Fruit fly (Drosophila melanogaster): ENCODE data around the gene sala.

Gene sala

DNA sequence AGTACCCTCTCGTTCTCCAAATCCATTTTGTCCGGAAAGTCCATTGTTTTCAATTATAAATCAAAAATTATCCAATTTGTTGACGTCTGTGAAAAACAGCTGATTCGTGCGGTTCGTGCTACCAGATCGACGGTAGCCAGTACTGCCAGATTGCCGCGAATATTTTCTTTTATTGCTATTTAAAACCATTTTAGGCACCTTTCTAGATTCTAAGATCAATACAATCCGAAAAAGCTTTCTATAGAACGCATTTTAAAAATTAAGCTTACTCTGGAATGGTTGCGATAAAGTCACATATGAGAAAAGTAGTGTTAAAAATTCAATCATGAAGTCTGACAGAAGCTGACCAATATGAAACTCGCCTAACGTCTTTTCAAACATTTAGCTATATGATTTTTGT lies 14.3 kb downstream of the sala start, which contains the start of gene Cog8 (continued):
- peak; percentile 23 for TF ChIP-seq p53 (GFP tag; optimal IDR thresholded peaks at IDR 0.05)
- no peak for TF ChIP-seq wek (GFP tag; optimal IDR thresholded peaks at IDR 0.05)
- TF ChIP-seq MESR4 (GFP tag; optimal IDR thresholded peaks at IDR 0.05): no peak
- no peak for TF ChIP-seq gcm2 (GFP tag; optimal IDR thresholded peaks at IDR 0.05)
- TF ChIP-seq CG18011 (GFP tag; optimal IDR thresholded peaks at IDR 0.05): peak; percentile 97
- no peak for TF ChIP-seq CG6175 (GFP tag; IDR thresholded peaks at IDR 0.05)
- no peak for TF ChIP-seq CG34224 (GFP tag; IDR thresholded peaks at IDR 0.05; ENCODE audit: partially characterized antibody)
- TF ChIP-seq CG32772 (GFP tag; IDR thresholded peaks at IDR 0.05): no peak
- no peak for TF ChIP-seq da (GFP tag; optimal IDR thresholded peaks at IDR 0.05)
- no peak for TF ChIP-seq ham (GFP tag; IDR thresholded peaks at IDR 0.05)
- 0 out of 2 replicates have a peak, but pooled peaks have one; percentile 11 for TF ChIP-seq esg (GFP tag; conservative IDR thresholded peaks at IDR 0.05)
- peak; percentile 48 for TF ChIP-seq az2 (GFP tag; optimal IDR thresholded peaks at IDR 0.05)
- TF ChIP-seq org-1 (GFP tag; optimal IDR thresholded peaks at IDR 0.05): no peak
- no peak for TF ChIP-seq slp2 (GFP tag; optimal IDR thresholded peaks at IDR 0.05)
- no peak for TF ChIP-seq cg (GFP tag; optimal IDR thresholded peaks at IDR 0.05)
- peak; percentile 31 for TF ChIP-seq CG2678 (tag; optimal IDR thresholded peaks at IDR 0.05)
- no peak for TF ChIP-seq CG11398 (GFP tag; optimal IDR thresholded peaks at IDR 0.05)
- TF ChIP-seq CG17612 (GFP tag; IDR thresholded peaks at IDR 0.05): peak; percentile 53; the same call in 1 of the 2 replicates
- no peak for TF ChIP-seq NFAT (GFP tag; IDR thresholded peaks at IDR 0.05)
- no peak for TF ChIP-seq H15 (GFP tag; IDR thresholded peaks at IDR 0.05)
- peak; percentile 48 for TF ChIP-seq tio (GFP tag; optimal IDR thresholded peaks at IDR 0.05)
- no peak for TF ChIP-seq HmgD (GFP tag; optimal IDR thresholded peaks at IDR 0.05)
- TF ChIP-seq D19A (tag; optimal IDR thresholded peaks at IDR 0.05): no peak
- TF ChIP-seq zfh1 (GFP tag; IDR thresholded peaks at IDR 0.05): no peak
- TF ChIP-seq CG17186 (GFP tag; optimal IDR thresholded peaks at IDR 0.05): no peak
- TF ChIP-seq dmrt11E (tag; optimal IDR thresholded peaks at IDR 0.05): peak; percentile 48
- TF ChIP-seq row (GFP tag; IDR thresholded peaks at IDR 0.05): peak; percentile 58
- TF ChIP-seq peb (GFP tag; IDR thresholded peaks at IDR 0.05): no peak
- TF ChIP-seq CG15696 (tag; optimal IDR thresholded peaks at IDR 0.05): peak; percentile 17
- no peak for TF ChIP-seq CG2129 (GFP tag; IDR thresholded peaks at IDR 0.05; ENCODE audit: partially characterized antibody)
- no peak for TF ChIP-seq cas (GFP tag; IDR thresholded peaks at IDR 0.05)
- TF ChIP-seq abd-A (tag; optimal IDR thresholded peaks at IDR 0.05): no peak
- no peak for TF ChIP-seq aop (GFP tag; IDR thresholded peaks at IDR 0.05)
- peak; percentile 74 for TF ChIP-seq slbo (GFP tag; IDR thresholded peaks at IDR 0.05)
- peak; percentile 33 for TF ChIP-seq CG33213 (GFP tag; optimal IDR thresholded peaks at IDR 0.05)
- TF ChIP-seq Ada2b (GFP tag; IDR thresholded peaks at IDR 0.05): no peak
- no peak for TF ChIP-seq CG10959 (GFP tag; IDR thresholded peaks at IDR 0.05)
- no peak for TF ChIP-seq CG12299 (tag; optimal IDR thresholded peaks at IDR 0.05)
- TF ChIP-seq amos (GFP tag; IDR thresholded peaks at IDR 0.05; ENCODE audit: partially characterized antibody): no peak; the same call in 1 of the 2 replicates
- TF ChIP-seq sqz (GFP tag; optimal IDR thresholded peaks at IDR 0.05): no peak
- no peak for TF ChIP-seq zf30C (GFP tag; optimal IDR thresholded peaks at IDR 0.05)
- TF ChIP-seq bab2 (GFP tag; optimal IDR thresholded peaks at IDR 0.05): peak; percentile 58
- no peak for TF ChIP-seq mirr (GFP tag; optimal IDR thresholded peaks at IDR 0.05)
- no peak for TF ChIP-seq Fer3 (tag; optimal IDR thresholded peaks at IDR 0.05)
- no peak; the same call in 2 of the 3 replicates for TF ChIP-seq dysf (GFP tag; IDR thresholded peaks at IDR 0.05)
- no peak for TF ChIP-seq cwo (GFP tag; optimal IDR thresholded peaks at IDR 0.05)
- no peak for TF ChIP-seq CG8290 (GFP tag; optimal IDR thresholded peaks at IDR 0.05)
- no peak for TF ChIP-seq CG8290 (tag; optimal IDR thresholded peaks at IDR 0.05)
- TF ChIP-seq CG4360 (GFP tag; IDR thresholded peaks at IDR 0.05): no peak
- no peak for TF ChIP-seq Lim3 (GFP tag; IDR thresholded peaks at IDR 0.05)
- TF ChIP-seq CG11695 (GFP tag; IDR thresholded peaks at IDR 0.05): no peak
- no peak for TF ChIP-seq CG5245 (GFP tag; optimal IDR thresholded peaks at IDR 0.05)
- TF ChIP-seq fd96Cb (tag; optimal IDR thresholded peaks at IDR 0.05): peak; percentile 14
